Fruit fly (Drosophila melanogaster): ENCODE data around the gene Men-b.

Gene Men-b

DNA sequence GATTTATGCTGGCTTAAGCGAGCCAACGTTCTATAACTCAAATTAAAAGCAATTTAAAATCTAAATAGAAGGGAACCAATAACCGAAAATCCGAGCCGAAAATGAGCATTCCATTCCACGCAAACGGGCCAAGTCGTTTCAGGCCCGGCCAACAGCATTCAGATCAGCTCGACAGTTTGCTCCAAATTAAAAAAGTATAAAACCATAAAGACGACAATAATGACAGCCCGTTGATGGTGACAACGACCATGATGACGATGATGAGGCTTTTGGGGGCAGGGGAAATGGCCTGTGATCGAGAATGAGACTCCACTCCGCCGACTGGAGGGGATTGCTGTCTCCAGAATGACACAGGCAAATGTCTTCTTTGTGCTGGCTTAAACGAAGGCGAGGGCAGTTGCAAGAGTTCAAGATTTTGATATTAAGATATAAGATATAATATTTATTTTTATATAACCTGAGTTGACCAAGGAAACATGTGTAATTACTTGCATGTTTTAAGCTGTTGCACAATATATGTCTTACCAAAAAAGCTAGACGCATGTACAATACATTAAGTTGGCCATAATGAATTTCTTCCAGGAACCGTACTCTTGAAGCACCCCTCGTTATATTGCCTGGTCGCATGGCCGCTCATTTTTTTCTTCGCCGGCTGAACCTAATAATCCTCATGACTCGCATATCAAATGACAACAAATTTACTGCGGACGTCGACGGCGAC, 53.4 kb downstream of the Men-b start (continued):
- TF ChIP-seq zen (tag; optimal IDR thresholded peaks at IDR 0.05): peak; percentile 33
- no peak for TF ChIP-seq CG8388 (GFP tag; optimal IDR thresholded peaks at IDR 0.05)
- no peak for TF ChIP-seq CG6813 (GFP tag; optimal IDR thresholded peaks at IDR 0.05)
- TF ChIP-seq gt (GFP tag; IDR thresholded peaks at IDR 0.05): no peak
- TF ChIP-seq Usf (GFP tag; optimal IDR thresholded peaks at IDR 0.05): peak; percentile 21
- TF ChIP-seq ham (GFP tag; IDR thresholded peaks at IDR 0.05): no peak
- peak; percentile 1 for TF ChIP-seq sd (tag; optimal IDR thresholded peaks at IDR 0.05)
- peak; percentile 14 for TF ChIP-seq ind (GFP tag; optimal IDR thresholded peaks at IDR 0.05)
- TF ChIP-seq stc (GFP tag; IDR thresholded peaks at IDR 0.05): no peak
- no peak for TF ChIP-seq CHES-1-like (GFP tag; optimal IDR thresholded peaks at IDR 0.05)
- TF ChIP-seq CG17568 (GFP tag; optimal IDR thresholded peaks at IDR 0.05): no peak
- no peak for TF ChIP-seq CG9215 (GFP tag; IDR thresholded peaks at IDR 0.05)
- TF ChIP-seq danr (GFP tag; IDR thresholded peaks at IDR 0.05): no peak
- no peak for TF ChIP-seq CG11723 (GFP tag; optimal IDR thresholded peaks at IDR 0.05)
- peak; percentile 97 for TF ChIP-seq hkb (optimal IDR thresholded peaks at IDR 0.05)
- TF ChIP-seq hkb (GFP tag; IDR thresholded peaks at IDR 0.05): no peak
- TF ChIP-seq D19A (tag; optimal IDR thresholded peaks at IDR 0.05): peak; percentile 33
- TF ChIP-seq sug (tag; optimal IDR thresholded peaks at IDR 0.05): no peak
- TF ChIP-seq Lhr (GFP tag; optimal IDR thresholded peaks at IDR 0.05): no peak
- no peak for TF ChIP-seq B-H2 (GFP tag; optimal IDR thresholded peaks at IDR 0.05)
- TF ChIP-seq CG7839 (tag; optimal IDR thresholded peaks at IDR 0.05): peak; percentile 19
- peak; percentile 50 for TF ChIP-seq CG11504 (tag; optimal IDR thresholded peaks at IDR 0.05)
- no peak for TF ChIP-seq ase (GFP tag; IDR thresholded peaks at IDR 0.05)
- TF ChIP-seq CG11093 (GFP tag; IDR thresholded peaks at IDR 0.05): no peak
- peak; percentile 32 for TF ChIP-seq Spps (tag; optimal IDR thresholded peaks at IDR 0.05)
- no peak for TF ChIP-seq slp2 (GFP tag; optimal IDR thresholded peaks at IDR 0.05)
- no peak for TF ChIP-seq CG10209 (GFP tag; optimal IDR thresholded peaks at IDR 0.05)
- no peak for TF ChIP-seq inv (GFP tag; IDR thresholded peaks at IDR 0.05; ENCODE audit: partially characterized antibody)
- TF ChIP-seq odd (GFP tag; optimal IDR thresholded peaks at IDR 0.05): no peak
- no peak for TF ChIP-seq Dfd (GFP tag; optimal IDR thresholded peaks at IDR 0.05)
- no peak for TF ChIP-seq Bgb (GFP tag; IDR thresholded peaks at IDR 0.05; ENCODE audit: partially characterized antibody)
- no peak for TF ChIP-seq CG30403 (GFP tag; optimal IDR thresholded peaks at IDR 0.05)
- TF ChIP-seq cg (GFP tag; optimal IDR thresholded peaks at IDR 0.05): no peak
- TF ChIP-seq CG6254 (GFP tag; optimal IDR thresholded peaks at IDR 0.05): peak; percentile 41
- no peak for TF ChIP-seq CG13123 (GFP tag; optimal IDR thresholded peaks at IDR 0.05)
- TF ChIP-seq eve (GFP tag; optimal IDR thresholded peaks at IDR 0.05): no peak
- TF ChIP-seq Awh (GFP tag; IDR thresholded peaks at IDR 0.05): no peak
- no peak for TF ChIP-seq Scr (GFP tag; IDR thresholded peaks at IDR 0.05; ENCODE audit: partially characterized antibody)
- TF ChIP-seq CG34224 (GFP tag; IDR thresholded peaks at IDR 0.05; ENCODE audit: partially characterized antibody): no peak
- TF ChIP-seq CG11696 (GFP tag; IDR thresholded peaks at IDR 0.05): no peak
- no peak for TF ChIP-seq gce (GFP tag; IDR thresholded peaks at IDR 0.05)
- TF ChIP-seq CG34422 (GFP tag; IDR thresholded peaks at IDR 0.05): no peak
- no peak for TF ChIP-seq CG30020 (tag; optimal IDR thresholded peaks at IDR 0.05)
- TF ChIP-seq sens (GFP tag): no peak
- peak; percentile 5 for TF ChIP-seq CG5245 (GFP tag; optimal IDR thresholded peaks at IDR 0.05)
- no peak for TF ChIP-seq CG16863 (GFP tag; optimal IDR thresholded peaks at IDR 0.05)
- peak; percentile 27 for TF ChIP-seq CG4424 (GFP tag; optimal IDR thresholded peaks at IDR 0.05)
- no peak for TF ChIP-seq yki (optimal IDR thresholded peaks at IDR 0.05)
- peak; percentile 28 for TF ChIP-seq gsb-n (tag; optimal IDR thresholded peaks at IDR 0.05)
- no peak for TF ChIP-seq CG13775 (GFP tag; optimal IDR thresholded peaks at IDR 0.05)
- TF ChIP-seq Sry-δ (GFP tag; optimal IDR thresholded peaks at IDR 0.05): no peak

All from whole organism, embryonic.